Worm (Caenorhabditis elegans) whole organism, L2 larva: ENCODE results near the gene cyp-14A2.
A peak's percentile ranks its signal among the peaks of the same experiment; 100 is the strongest.

Experiments used
- C34F6.9 ChIP-seq: fragments of 150-350 bp; optimal IDR thresholded peaks from 2 replicates; lab custom pipeline; 2014; ENCODE audit warnings: missing biosample characterization, missing genetic modification characterization
- R02D3.7 ChIP-seq: fragments of 150-350 bp; optimal IDR thresholded peaks from 2 replicates; lab custom pipeline; 2014; ENCODE audit warnings: missing biosample characterization, missing genetic modification characterization
- alr-1 ChIP-seq: fragments of 150-350 bp; optimal IDR thresholded peaks from 2 replicates; lab custom pipeline; 2014; ENCODE audit warnings: missing biosample characterization, missing genetic modification characterization
- aly-2 ChIP-seq: fragments of 150-350 bp; optimal IDR thresholded peaks from 2 replicates; lab custom pipeline; 2014; ENCODE audit warnings: missing biosample characterization, missing genetic modification characterization
- ama-1 ChIP-seq: fragments of 150-350 bp; optimal IDR thresholded peaks from 2 replicates; lab custom pipeline; 2018; ENCODE audit warnings: inconsistent platforms
- blmp-1 ChIP-seq: sonication (generic microtip); optimal IDR thresholded peaks from 2 replicates; lab custom pipeline; 2017; ENCODE audit warnings: missing genetic modification characterization, mild to moderate bottlenecking, missing compliant biosample characterization, antibody characterized with exemption, moderate library complexity; ENCODE audit not compliant: insufficient read depth
- ceh-16 ChIP-seq: fragments of 150-350 bp; optimal IDR thresholded peaks from 2 replicates; lab custom pipeline; 2014; ENCODE audit warnings: missing biosample characterization, missing genetic modification characterization
- ceh-82 ChIP-seq: fragments of 150-350 bp; optimal IDR thresholded peaks from 2 replicates; lab custom pipeline; 2014; ENCODE audit warnings: missing biosample characterization, missing genetic modification characterization
- crh-2 ChIP-seq: sonication (generic microtip); optimal IDR thresholded peaks from 2 replicates; lab custom pipeline; 2017; ENCODE audit warnings: missing biosample characterization, missing genetic modification characterization
- dmd-4 ChIP-seq: sonication (generic microtip); optimal IDR thresholded peaks from 2 replicates; lab custom pipeline; 2017; ENCODE audit warnings: missing biosample characterization, missing genetic modification characterization
- egl-27 ChIP-seq: sonication (generic microtip); optimal IDR thresholded peaks from 3 replicates; lab custom pipeline; 2017; ENCODE audit warnings: missing biosample characterization, missing genetic modification reagents, missing genetic modification characterization
- elt-1 ChIP-seq: fragments of 150-350 bp; optimal IDR thresholded peaks from 2 replicates; lab custom pipeline; 2014; ENCODE audit warnings: missing biosample characterization, missing genetic modification characterization
- elt-3 ChIP-seq: sonication (generic microtip); optimal IDR thresholded peaks from 2 replicates; lab custom pipeline; 2017; ENCODE audit warnings: missing biosample characterization, missing genetic modification characterization
- fos-1 ChIP-seq: fragments of 150-350 bp; optimal IDR thresholded peaks from 2 replicates; lab custom pipeline; 2014; ENCODE audit warnings: missing biosample characterization, missing genetic modification characterization
- gmeb-1 ChIP-seq: fragments of 150-350 bp; optimal IDR thresholded peaks from 2 replicates; lab custom pipeline; 2014; ENCODE audit warnings: missing biosample characterization, missing genetic modification characterization
- lin-11 ChIP-seq: fragments of 150-350 bp; sonication (generic microtip); optimal IDR thresholded peaks from 2 replicates; lab custom pipeline; 2014; ENCODE audit warnings: missing biosample characterization, missing genetic modification characterization, inconsistent platforms, mixed read lengths
- lin-13 ChIP-seq: fragments of 150-350 bp; optimal IDR thresholded peaks from 2 replicates; lab custom pipeline; 2014; ENCODE audit warnings: missing biosample characterization, missing genetic modification reagents, missing genetic modification characterization
- lin-39 ChIP-seq: fragments of 150-350 bp; optimal IDR thresholded peaks from 2 replicates; lab custom pipeline; 2014; ENCODE audit warnings: missing biosample characterization, missing genetic modification reagents, missing genetic modification characterization
- mbf-1 ChIP-seq: sonication (generic microtip); optimal IDR thresholded peaks from 2 replicates; lab custom pipeline; 2017; ENCODE audit warnings: missing biosample characterization, missing genetic modification characterization
- nhr-10 ChIP-seq: sonication (generic microtip); optimal IDR thresholded peaks from 2 replicates; lab custom pipeline; 2017; ENCODE audit warnings: missing biosample characterization, missing genetic modification characterization
- nhr-129 ChIP-seq: fragments of 150-350 bp; optimal IDR thresholded peaks from 2 replicates; lab custom pipeline; 2014; ENCODE audit warnings: missing biosample characterization, missing genetic modification characterization
- nhr-21 ChIP-seq: fragments of 150-350 bp; optimal IDR thresholded peaks from 2 replicates; lab custom pipeline; 2014; ENCODE audit warnings: missing biosample characterization, missing genetic modification characterization
- nhr-23 ChIP-seq: fragments of 150-350 bp; optimal IDR thresholded peaks from 2 replicates; lab custom pipeline; 2014; ENCODE audit warnings: missing biosample characterization, missing genetic modification reagents, missing genetic modification characterization
- nhr-25 ChIP-seq: fragments of 150-350 bp; sonication (generic microtip); optimal IDR thresholded peaks from 3 replicates; lab custom pipeline; 2014; ENCODE audit warnings: missing biosample characterization, missing genetic modification characterization
- nhr-6 ChIP-seq: fragments of 150-350 bp; optimal IDR thresholded peaks from 2 replicates; lab custom pipeline; 2014; ENCODE audit warnings: missing biosample characterization, missing genetic modification characterization
- peb-1 ChIP-seq: fragments of 150-350 bp; optimal IDR thresholded peaks from 2 replicates; lab custom pipeline; 2014; ENCODE audit warnings: missing biosample characterization, missing genetic modification characterization
- sem-4 ChIP-seq: fragments of 150-350 bp; optimal IDR thresholded peaks from 2 replicates; lab custom pipeline; 2014; ENCODE audit warnings: missing biosample characterization, missing genetic modification reagents, missing genetic modification characterization
- skn-1 ChIP-seq: sonication (generic microtip); optimal IDR thresholded peaks from 2 replicates; lab custom pipeline; 2017; ENCODE audit warnings: missing biosample characterization, missing genetic modification characterization
- sma-3 ChIP-seq: sonication (generic microtip); optimal IDR thresholded peaks from 2 replicates; lab custom pipeline; 2016; ENCODE audit warnings: missing genetic modification reagents, missing genetic modification characterization, missing compliant biosample characterization
- sma-9 ChIP-seq, 2 experiments: fragments of 150-350 bp in 1 of 2; sonication (generic microtip) in 1 of 2; optimal IDR thresholded peaks; 2 replicates each; lab custom pipeline; 2014 to 2016; ENCODE audit warnings: missing genetic modification characterization in 2 of 2, mild to moderate bottlenecking in 1 of 2, missing biosample characterization in 1 of 2, missing compliant biosample characterization in 1 of 2, missing genetic modification reagents in 1 of 2, moderate library complexity in 1 of 2
- unc-39 ChIP-seq: fragments of 150-350 bp; optimal IDR thresholded peaks from 2 replicates; lab custom pipeline; 2014; ENCODE audit warnings: missing biosample characterization, missing genetic modification characterization
- unc-62 ChIP-seq: fragments of 150-350 bp; optimal IDR thresholded peaks from 2 replicates; lab custom pipeline; 2014; ENCODE audit warnings: missing biosample characterization, missing genetic modification reagents, missing genetic modification characterization
- ztf-1 ChIP-seq: fragments of 200-800 bp; sonication (Bioruptor generic); conservative IDR thresholded peaks from 2 replicates; pipeline ENCODE4 v1.3.6; 2022; ENCODE audit warnings: missing genetic modification characterization, missing compliant biosample characterization
- ztf-11 ChIP-seq: sonication (generic microtip); optimal IDR thresholded peaks from 2 replicates; lab custom pipeline; 2017; ENCODE audit warnings: missing biosample characterization, missing genetic modification characterization
- ztf-4 ChIP-seq: fragments of 150-350 bp; optimal IDR thresholded peaks from 2 replicates; lab custom pipeline; 2014; ENCODE audit warnings: missing biosample characterization, missing genetic modification characterization

cyp-14A2 gene

DNA sequence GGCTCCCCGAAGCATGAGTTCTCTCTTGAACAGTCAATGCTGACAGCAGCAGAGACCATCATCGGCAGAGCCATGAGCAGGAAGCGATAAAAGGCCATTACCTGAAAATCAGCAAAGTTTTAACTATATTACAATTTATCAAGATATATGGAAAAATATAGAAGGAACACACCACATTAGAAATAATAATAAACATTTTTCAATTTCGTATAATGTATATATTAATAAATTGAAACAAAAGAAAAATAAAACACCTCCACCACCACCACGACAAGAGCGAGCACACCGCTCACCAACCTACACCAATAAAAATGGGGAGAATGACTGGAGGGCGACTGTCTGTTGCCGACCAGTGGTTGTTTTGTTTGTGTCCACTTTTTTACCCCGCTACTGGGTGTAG lies 17.0 kb upstream of the cyp-14A2 start, which contains the start of gene R04D3.2:
Gene R04D3.2 (minus strand): TSS at position 101 of the 400 bp plus-strand sequence.
- no peak for TF ChIP-seq nhr-25
- TF ChIP-seq mbf-1 (tag; lab: Kevin White, UChicago) = no peak
- no peak for TF ChIP-seq sem-4 (tag; lab: Kevin White, UChicago)
- no peak for TF ChIP-seq sma-9 (GFP tag; optimal IDR thresholded peaks at IDR 0.05; lab: Kevin White, UChicago)
- TF ChIP-seq sma-9 (tag; optimal IDR thresholded peaks at IDR 0.05; lab: Kevin White, UChicago) = no peak
- no peak for TF ChIP-seq peb-1 (tag; lab: Kevin White, UChicago)

DNA sequence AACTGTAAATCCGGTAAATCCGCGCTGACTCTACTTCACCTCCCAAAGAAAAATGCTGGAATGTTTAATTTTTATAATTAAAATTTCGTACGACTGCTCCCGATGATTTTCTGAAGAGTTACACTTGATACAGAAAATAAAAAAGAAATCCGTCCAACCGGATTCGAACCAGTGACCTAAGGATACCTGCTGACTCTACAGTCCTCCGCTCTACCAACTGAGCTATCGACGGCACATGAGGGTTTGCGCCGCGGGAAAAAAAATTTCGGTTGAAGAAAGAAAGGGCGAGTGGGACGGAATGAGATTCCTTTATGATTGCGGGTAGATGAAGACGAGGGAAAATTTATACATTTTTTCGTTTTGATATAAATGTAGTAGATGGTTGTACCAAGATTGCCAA lies 15.1 kb upstream of the cyp-14A2 start:
- TF ChIP-seq ztf-11 (tag; lab: Kevin White, UChicago) = no peak
- no peak for TF ChIP-seq elt-3 (tag; lab: Kevin White, UChicago)
- TF ChIP-seq dmd-4 (tag; lab: Kevin White, UChicago) = no peak
- TF ChIP-seq unc-62 (GFP tag; lab: Kevin White, UChicago) = no peak
- no peak for TF ChIP-seq ztf-1 (GFP tag; lab: Robert Waterston, UW)
- no peak for TF ChIP-seq alr-1 (tag; lab: Kevin White, UChicago)
- TF ChIP-seq C34F6.9 (tag; lab: Kevin White, UChicago) = no peak
- no peak for TF ChIP-seq nhr-129 (tag; lab: Kevin White, UChicago)
- TF ChIP-seq sma-3 (GFP tag; lab: Kevin White, UChicago) = no peak
- TF ChIP-seq, all 48 proteins: peak for 0

DNA sequence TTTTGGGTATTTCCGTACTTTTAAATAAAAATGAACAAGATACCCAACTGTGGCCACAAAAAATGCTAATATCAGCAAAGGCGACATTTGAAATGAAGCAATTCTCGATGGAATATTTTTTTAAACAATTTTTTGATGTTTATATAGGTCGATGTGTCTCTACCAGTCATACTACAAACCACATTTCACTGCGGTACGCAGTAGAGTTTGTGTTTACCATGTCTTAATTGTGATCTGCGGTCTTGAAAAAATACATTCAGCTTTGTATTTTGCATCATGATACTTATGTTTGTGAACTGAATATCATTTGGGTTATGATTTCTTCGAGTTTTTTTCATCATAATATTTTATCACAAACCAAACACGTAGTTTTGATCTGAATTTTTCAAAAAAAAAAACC lies 14.6 kb upstream of the cyp-14A2 start, which contains the start of gene cyp-14A4:
Gene cyp-14A4 (minus strand): TSS at position 107 of the 400 bp plus-strand sequence.
- TF ChIP-seq sem-4 (tag; lab: Kevin White, UChicago) = no peak
- TF ChIP-seq lin-39 (tag; lab: Kevin White, UChicago) = no peak
- TF ChIP-seq elt-1 (tag; lab: Kevin White, UChicago) = no peak

DNA sequence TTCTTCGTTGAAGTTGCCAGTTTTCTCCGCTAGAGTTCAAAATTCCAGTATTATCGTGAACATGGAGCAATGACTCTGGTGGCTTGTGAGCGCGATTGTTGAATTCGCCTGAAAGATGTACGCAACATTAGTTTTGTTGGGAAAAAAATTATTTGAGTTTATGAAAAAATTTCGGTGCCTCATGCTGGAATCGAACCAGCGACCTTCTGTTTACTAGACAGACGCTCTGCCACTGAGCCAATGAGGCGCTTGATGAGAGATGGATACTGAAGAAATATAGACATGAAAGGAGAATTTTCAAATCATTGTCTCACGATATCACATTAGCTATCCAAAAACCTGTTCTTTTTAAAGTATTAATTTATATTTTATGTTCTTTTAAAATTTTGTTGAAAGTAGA lies 14.0 kb upstream of the cyp-14A2 start:
- TF ChIP-seq blmp-1 (tag; lab: Kevin White, UChicago) (no peak), lin-11 (no peak), crh-2 (tag; lab: Kevin White, UChicago) (peak; percentile 7), nhr-10 (tag; lab: Kevin White, UChicago) (no peak), fos-1 (tag; lab: Kevin White, UChicago) (no peak), nhr-23 (tag; lab: Kevin White, UChicago) (no peak), gmeb-1 (tag; lab: Kevin White, UChicago) (no peak), nhr-21 (tag; lab: Kevin White, UChicago) (peak; percentile 1), ama-1 (lab: Kevin White, UChicago) (no peak), lin-13 (GFP tag; lab: Kevin White, UChicago) (no peak), nhr-6 (tag; lab: Kevin White, UChicago) (no peak), egl-27 (no peak), skn-1 (no peak), sma-9 (GFP tag; optimal IDR thresholded peaks at IDR 0.05; lab: Kevin White, UChicago) (peak; percentile 19), sma-9 (tag; optimal IDR thresholded peaks at IDR 0.05; lab: Kevin White, UChicago) (no peak), ceh-16 (tag; lab: Kevin White, UChicago) (no peak), unc-39 (no peak), sem-4 (tag; lab: Kevin White, UChicago) (no peak), R02D3.7 (tag; lab: Kevin White, UChicago) (no peak), ztf-4 (no peak), nhr-25 (no peak), peb-1 (tag; lab: Kevin White, UChicago) (no peak), unc-62 (GFP tag; lab: Kevin White, UChicago) (no peak)

DNA sequence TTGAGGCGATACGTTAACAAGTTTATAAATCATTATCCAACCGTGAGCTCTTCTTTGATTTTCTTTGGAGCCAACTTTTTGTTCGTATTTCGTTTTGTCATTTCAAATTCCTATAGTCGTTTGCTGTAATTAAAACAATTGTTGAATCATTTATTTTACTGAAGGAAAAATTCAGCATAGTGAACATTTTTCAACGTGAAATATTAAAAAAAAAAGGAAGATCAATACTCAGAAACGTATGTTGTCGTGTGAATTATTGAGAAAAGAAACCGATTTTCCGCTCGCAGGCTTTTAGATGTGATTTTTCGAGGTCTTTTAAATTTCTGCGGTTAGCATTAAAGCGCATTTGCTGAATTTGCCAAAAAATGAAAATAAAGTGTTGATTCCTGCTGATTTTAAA lies 9.4 kb upstream of the cyp-14A2 start, which contains the start of gene phf-33:
Gene phf-33 (minus strand): TSS at position 101 of the 400 bp plus-strand sequence.
- no peak for TF ChIP-seq alr-1 (tag; lab: Kevin White, UChicago)
- TF ChIP-seq aly-2 (tag; lab: Kevin White, UChicago) = no peak
- TF ChIP-seq nhr-10 (tag; lab: Kevin White, UChicago) = no peak
- no peak for TF ChIP-seq C34F6.9 (tag; lab: Kevin White, UChicago)
- TF ChIP-seq lin-39 (tag; lab: Kevin White, UChicago) = no peak
- no peak for TF ChIP-seq ceh-82 (tag; lab: Kevin White, UChicago)
- TF ChIP-seq nhr-129 (tag; lab: Kevin White, UChicago) = no peak
